Worm (Caenorhabditis elegans) whole organism, L1 larva: ENCODE measurements around the gene C37H5.14.
A peak's percentile ranks its signal among the peaks of the same experiment; 100 is the strongest.

Experiments
- C04F5.9 ChIP-seq: sonication (generic microtip); optimal IDR thresholded peaks from 2 replicates; lab custom pipeline; 2016; ENCODE audit warnings: missing genetic modification characterization, missing compliant biosample characterization
- C34B4.2 ChIP-seq: sonication (generic microtip); optimal IDR thresholded peaks from 2 replicates; lab custom pipeline; 2017; ENCODE audit warnings: mild to moderate bottlenecking, missing genetic modification characterization, missing compliant biosample characterization
- ceh-63 ChIP-seq: fragments of 200-800 bp; sonication (Bioruptor generic); optimal IDR thresholded peaks from 2 replicates; lab custom pipeline; 2018; ENCODE audit warnings: mild to moderate bottlenecking, missing genetic modification characterization, missing compliant biosample characterization
- ceh-82 ChIP-seq, 3 experiments: fragments of 150-350 bp in 1 of 3; sonication (generic microtip) in 2 of 3; optimal IDR thresholded peaks; 2 replicates each; lab custom pipeline; 2014 to 2017; ENCODE audit warnings: missing biosample characterization in 3 of 3, missing genetic modification characterization in 3 of 3
- ceh-88 ChIP-seq: fragments of 200-800 bp; sonication (Bioruptor generic); IDR thresholded peaks from 2 replicates; pipeline ENCODE4 v1.3.6; 2022; ENCODE audit warnings: missing genetic modification characterization, missing compliant biosample characterization
- dpl-1 ChIP-seq, 3 experiments: fragments of 150-350 bp in 2 of 3; sonication (generic microtip) in 1 of 3; optimal IDR thresholded peaks; 2 replicates each; lab custom pipeline; 2014 to 2017; ENCODE audit warnings: missing biosample characterization in 3 of 3, missing genetic modification characterization in 3 of 3, missing genetic modification reagents in 3 of 3
- dsc-1 ChIP-seq: sonication (generic microtip); optimal IDR thresholded peaks from 2 replicates; lab custom pipeline; 2016; ENCODE audit warnings: mild to moderate bottlenecking, missing genetic modification characterization, missing compliant biosample characterization
- egl-13 ChIP-seq: sonication (generic microtip); optimal IDR thresholded peaks from 2 replicates; lab custom pipeline; 2016; ENCODE audit warnings: missing genotype, missing genetic modification reagents, missing genetic modification characterization, missing compliant biosample characterization
- elt-2 ChIP-seq: sonication (generic microtip); optimal IDR thresholded peaks from 2 replicates; lab custom pipeline; 2016; ENCODE audit warnings: missing genetic modification characterization, mild to moderate bottlenecking, inconsistent platforms, missing compliant biosample characterization, missing genetic modification reagents
- elt-3 ChIP-seq, 6 experiments: fragments of 150-350 bp in 1 of 6; sonication (generic microtip); optimal IDR thresholded peaks; 2 replicates each; lab custom pipeline; 2017 to 2018; ENCODE audit warnings: missing biosample characterization in 6 of 6, missing genetic modification characterization in 6 of 6, inconsistent platforms in 1 of 6
- fkh-10 ChIP-seq: sonication (generic microtip); optimal IDR thresholded peaks from 2 replicates; lab custom pipeline; 2017; ENCODE audit warnings: missing biosample characterization, missing genetic modification reagents, missing genetic modification characterization
- fkh-4 ChIP-seq: sonication (generic microtip); optimal IDR thresholded peaks from 2 replicates; lab custom pipeline; 2016; ENCODE audit warnings: missing compliant biosample characterization, missing genetic modification characterization, borderline replicate concordance
- fkh-8 ChIP-seq: sonication (generic microtip); optimal IDR thresholded peaks from 2 replicates; lab custom pipeline; 2016; ENCODE audit warnings: mild to moderate bottlenecking, missing genetic modification characterization, missing compliant biosample characterization
- grh-1 ChIP-seq: fragments of 200-800 bp; sonication (Bioruptor generic); IDR thresholded peaks from 2 replicates; pipeline ENCODE4 v1.3.6; 2022; ENCODE audit warnings: missing genetic modification reagents, missing genetic modification characterization, missing compliant biosample characterization
- hlh-4 ChIP-seq: sonication (generic microtip); optimal IDR thresholded peaks from 2 replicates; lab custom pipeline; 2016; ENCODE audit warnings: mild to moderate bottlenecking, missing genetic modification characterization, missing compliant biosample characterization
- irx-1 ChIP-seq: sonication (generic microtip); optimal IDR thresholded peaks from 2 replicates; lab custom pipeline; 2016; ENCODE audit warnings: missing genetic modification characterization, missing compliant biosample characterization
- isw-1 ChIP-seq: fragments of 200-800 bp; sonication (Bioruptor generic); IDR thresholded peaks from 2 replicates; pipeline ENCODE4 v1.3.6; 2022; ENCODE audit warnings: missing genetic modification characterization, missing compliant biosample characterization
- lin-15B ChIP-seq: fragments of 150-350 bp; sonication (generic microtip); optimal IDR thresholded peaks from 3 replicates; lab custom pipeline; 2014; ENCODE audit warnings: missing biosample characterization, missing genetic modification characterization
- lsy-2 ChIP-seq, 2 experiments: fragments of 150-350 bp; optimal IDR thresholded peaks; 2 replicates each; lab custom pipeline; 2014; ENCODE audit warnings: missing biosample characterization in 2 of 2, missing genetic modification characterization in 2 of 2
- mab-9 ChIP-seq: fragments of 200-800 bp; sonication (Bioruptor generic); IDR thresholded peaks from 2 replicates; pipeline ENCODE4 v1.3.6; 2022; ENCODE audit warnings: missing genetic modification reagents, missing genetic modification characterization, missing compliant biosample characterization
- mdl-1 ChIP-seq, 2 experiments: fragments of 150-350 bp; optimal IDR thresholded peaks; 2 replicates each; lab custom pipeline; 2014 to 2017; ENCODE audit warnings: missing biosample characterization in 2 of 2, missing genetic modification characterization in 2 of 2, inconsistent platforms in 1 of 2
- nhr-20 ChIP-seq: sonication (generic microtip); optimal IDR thresholded peaks from 2 replicates; lab custom pipeline; 2016; ENCODE audit warnings: mild to moderate bottlenecking, missing genetic modification characterization, missing compliant biosample characterization
- nhr-237 ChIP-seq: fragments of 150-350 bp; optimal IDR thresholded peaks from 2 replicates; lab custom pipeline; 2014; ENCODE audit warnings: missing biosample characterization, missing genetic modification characterization
- nhr-47 ChIP-seq: sonication (generic microtip); optimal IDR thresholded peaks from 2 replicates; lab custom pipeline; 2016; ENCODE audit warnings: mild to moderate bottlenecking, missing genetic modification characterization, moderate library complexity, missing compliant biosample characterization
- nhr-71 ChIP-seq: sonication (generic microtip); optimal IDR thresholded peaks from 2 replicates; lab custom pipeline; 2016; ENCODE audit warnings: mild to moderate bottlenecking, missing genetic modification characterization, moderate library complexity, missing compliant biosample characterization
- nhr-85 ChIP-seq: sonication (generic microtip); peaks from one replicate; lab custom pipeline; 2016; ENCODE audit warnings: missing genetic modification characterization, inconsistent platforms, missing compliant biosample characterization
- nhr-90 ChIP-seq: sonication (generic microtip); optimal IDR thresholded peaks from 2 replicates; lab custom pipeline; 2016; ENCODE audit warnings: mild to moderate bottlenecking, missing genetic modification characterization, missing compliant biosample characterization; ENCODE audit not compliant: poor library complexity
- pqm-1 ChIP-seq: sonication (generic microtip); optimal IDR thresholded peaks from 3 replicates; lab custom pipeline; 2017; ENCODE audit warnings: missing biosample characterization, missing genetic modification characterization
- snu-23 ChIP-seq: sonication (generic microtip); optimal IDR thresholded peaks from 2 replicates; lab custom pipeline; 2016; ENCODE audit warnings: missing genetic modification characterization, missing compliant biosample characterization
- sox-4 ChIP-seq: sonication (generic microtip); optimal IDR thresholded peaks from 2 replicates; lab custom pipeline; 2016; ENCODE audit warnings: missing genetic modification characterization, missing compliant biosample characterization
- sptf-1 ChIP-seq: fragments of 150-350 bp; optimal IDR thresholded peaks from 2 replicates; lab custom pipeline; 2014; ENCODE audit warnings: missing biosample characterization, missing genetic modification characterization
- sup-37 ChIP-seq: fragments of 200-800 bp; sonication (Bioruptor generic); optimal IDR thresholded peaks from 2 replicates; lab custom pipeline; 2018; ENCODE audit warnings: mild to moderate bottlenecking, missing genetic modification characterization, missing compliant biosample characterization
- tbx-2 ChIP-seq: sonication (generic microtip); optimal IDR thresholded peaks from 2 replicates; lab custom pipeline; 2016; ENCODE audit warnings: missing genetic modification characterization, missing compliant biosample characterization
- unc-130 ChIP-seq: fragments of 150-350 bp; optimal IDR thresholded peaks from 2 replicates; lab custom pipeline; 2017; ENCODE audit warnings: missing biosample characterization, missing genetic modification characterization, inconsistent platforms
- unc-30 ChIP-seq: sonication (generic microtip); optimal IDR thresholded peaks from 2 replicates; lab custom pipeline; 2017; ENCODE audit warnings: missing biosample characterization, missing genetic modification characterization
- unc-62 ChIP-seq: fragments of 150-350 bp; optimal IDR thresholded peaks from 2 replicates; lab custom pipeline; 2014; ENCODE audit warnings: missing biosample characterization, missing genetic modification reagents, missing genetic modification characterization
- unc-86 ChIP-seq: sonication (generic microtip); optimal IDR thresholded peaks from 2 replicates; lab custom pipeline; 2016; ENCODE audit warnings: missing genetic modification characterization, missing compliant biosample characterization
- unc-98 ChIP-seq: fragments of 200-800 bp; sonication (Bioruptor generic); IDR thresholded peaks from 2 replicates; pipeline ENCODE4 v1.3.6; 2022; ENCODE audit warnings: missing genetic modification characterization, missing compliant biosample characterization
- vab-15 ChIP-seq: sonication (generic microtip); optimal IDR thresholded peaks from 2 replicates; lab custom pipeline; 2017; ENCODE audit warnings: missing genotype, mild to moderate bottlenecking, missing genetic modification characterization, missing compliant biosample characterization
- ztf-4 ChIP-seq: fragments of 150-350 bp; optimal IDR thresholded peaks from 2 replicates; lab custom pipeline; 2014; ENCODE audit warnings: missing biosample characterization, missing genetic modification characterization

The C37H5.14 gene

DNA sequence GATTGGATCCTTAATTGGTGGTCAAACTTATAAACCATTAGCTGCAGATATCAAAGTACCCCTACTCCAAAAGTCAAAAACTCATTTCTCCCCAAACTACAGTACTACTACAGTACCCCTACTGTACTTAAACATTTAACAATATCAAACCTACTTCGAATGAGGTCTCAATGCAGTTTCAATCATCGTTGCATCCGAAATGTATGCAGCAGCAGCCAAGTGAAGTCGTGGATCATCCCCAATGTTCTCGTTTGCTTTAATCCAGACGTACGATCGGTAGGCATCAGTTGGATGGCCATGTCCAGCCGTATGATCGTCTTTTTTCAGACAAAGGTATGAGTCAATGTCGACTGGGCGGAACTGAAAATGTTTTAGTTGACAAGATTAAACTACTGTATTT is 23.4 kb upstream of the C37H5.14 start:
- TF ChIP-seq unc-98 (GFP tag; lab: Robert Waterston, UW) (no peak), C34B4.2 (tag; lab: Kevin White, UChicago) (no peak), ztf-4 (tag; lab: Kevin White, UChicago) (no peak), nhr-237 (tag; lab: Kevin White, UChicago) (no peak), unc-86 (tag; lab: Kevin White, UChicago) (no peak), sup-37 (GFP tag; lab: Kevin White, UChicago) (no peak), irx-1 (tag; lab: Kevin White, UChicago) (no peak), mab-9 (no peak), grh-1 (GFP tag; lab: Robert Waterston, UW) (no peak), ceh-63 (GFP tag; lab: Kevin White, UChicago) (no peak), hlh-4 (tag; lab: Kevin White, UChicago) (no peak), lsy-2 (tag; optimal IDR thresholded peaks at IDR 0.05; lab: Kevin White, UChicago) (no peak), fkh-4 (tag; lab: Kevin White, UChicago) (no peak), sptf-1 (tag; lab: Kevin White, UChicago) (no peak)

DNA sequence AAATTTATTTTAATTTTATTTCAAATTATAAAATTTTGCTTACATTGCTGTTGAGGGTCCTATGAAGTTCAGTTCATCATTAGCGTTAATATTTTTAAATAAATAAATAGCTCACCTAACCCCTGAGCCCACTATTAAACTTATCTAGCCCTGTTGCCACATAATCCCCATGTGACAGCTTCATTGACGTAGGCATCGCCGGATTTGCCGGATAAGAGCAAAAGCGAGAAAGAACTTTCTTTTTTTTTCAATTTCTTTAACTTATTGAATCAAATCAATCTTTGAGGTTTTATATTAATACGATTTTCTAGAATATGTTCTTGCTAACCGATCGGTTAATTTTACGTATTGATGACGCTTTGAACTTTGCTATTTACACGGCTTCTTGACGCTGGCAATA is 17.8 kb upstream of the C37H5.14 start:
- TF ChIP-seq sox-4 (tag; lab: Kevin White, UChicago) (no peak), egl-13 (peak; percentile 55), C04F5.9 (tag; lab: Kevin White, UChicago) (no peak), nhr-90 (tag; lab: Kevin White, UChicago) (no peak), nhr-85 (tag; lab: Kevin White, UChicago) (no peak), fkh-8 (peak; percentile 28), grh-1 (GFP tag; lab: Robert Waterston, UW) (no peak), nhr-71 (peak; percentile 13), nhr-20 (tag; lab: Kevin White, UChicago) (no peak), elt-2 (tag; lab: Kevin White, UChicago) (no peak), mdl-1 (tag; optimal IDR thresholded peaks at IDR 0.05; lab: Kevin White, UChicago) (no peak), elt-3 (tag; optimal IDR thresholded peaks at IDR 0.05; lab: Kevin White, UChicago) (no peak), fkh-10 (no peak), pqm-1 (tag; lab: Kevin White, UChicago) (no peak), nhr-47 (tag; lab: Kevin White, UChicago) (peak; percentile 9), ceh-63 (GFP tag; lab: Kevin White, UChicago) (no peak), unc-86 (tag; lab: Kevin White, UChicago) (no peak), lin-15B (tag; lab: Kevin White, UChicago) (no peak), vab-15 (tag; lab: Kevin White, UChicago) (no peak), ceh-82 (tag; optimal IDR thresholded peaks at IDR 0.05; lab: Kevin White, UChicago) (no peak), unc-62 (no peak), dsc-1 (tag; lab: Kevin White, UChicago) (peak; percentile 68), unc-30 (tag; lab: Kevin White, UChicago) (no peak), sup-37 (GFP tag; lab: Kevin White, UChicago) (no peak), dpl-1 (GFP tag; optimal IDR thresholded peaks at IDR 0.05; lab: Kevin White, UChicago) (no peak), unc-130 (tag; lab: Kevin White, UChicago) (no peak)

DNA sequence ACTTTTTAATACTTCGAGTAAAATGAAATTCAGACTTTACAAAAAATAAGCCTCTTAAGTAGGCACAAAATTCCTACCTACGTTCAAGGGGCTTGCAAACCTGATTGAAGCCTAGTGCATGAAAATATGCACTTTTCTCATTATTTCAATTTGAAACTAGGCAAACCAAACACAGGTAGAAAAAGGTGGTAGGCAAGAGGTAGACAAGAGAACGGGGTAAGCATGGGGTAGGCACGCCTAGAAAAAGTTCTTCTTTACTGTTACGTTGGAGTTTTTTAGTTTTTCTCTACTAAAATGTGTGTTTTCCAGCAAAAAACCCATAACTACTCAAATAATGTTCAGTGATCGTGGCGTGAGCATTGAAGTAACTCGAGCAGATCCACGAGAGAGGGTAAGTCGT is 17.0 kb upstream of the C37H5.14 start, which contains the start of gene nex-4:
TSS of gene nex-4 (plus strand) at position 301 of the 400 bp plus-strand sequence.
- TF ChIP-seq mdl-1 (tag; optimal IDR thresholded peaks at IDR 0.05; lab: Kevin White, UChicago) = no peak
- TF ChIP-seq hlh-4 (tag; lab: Kevin White, UChicago) = no peak
- no peak for TF ChIP-seq snu-23 (GFP tag; lab: Kevin White, UChicago)
- TF ChIP-seq tbx-2 (tag; lab: Kevin White, UChicago) = no peak
- no peak for TF ChIP-seq grh-1 (GFP tag; lab: Robert Waterston, UW)
- TF ChIP-seq fkh-10 = no peak
- TF ChIP-seq isw-1 = no peak
- TF ChIP-seq unc-98 (GFP tag; lab: Robert Waterston, UW) = no peak
- TF ChIP-seq fkh-4 (tag; lab: Kevin White, UChicago) = no peak
- TF ChIP-seq fkh-8 = no peak
- TF ChIP-seq unc-62 = no peak
- TF ChIP-seq ceh-88 (GFP tag; lab: Robert Waterston, UW) = no peak
